Fruit fly (Drosophila melanogaster): ENCODE results near the gene CG15535.

Gene CG15535

DNA sequence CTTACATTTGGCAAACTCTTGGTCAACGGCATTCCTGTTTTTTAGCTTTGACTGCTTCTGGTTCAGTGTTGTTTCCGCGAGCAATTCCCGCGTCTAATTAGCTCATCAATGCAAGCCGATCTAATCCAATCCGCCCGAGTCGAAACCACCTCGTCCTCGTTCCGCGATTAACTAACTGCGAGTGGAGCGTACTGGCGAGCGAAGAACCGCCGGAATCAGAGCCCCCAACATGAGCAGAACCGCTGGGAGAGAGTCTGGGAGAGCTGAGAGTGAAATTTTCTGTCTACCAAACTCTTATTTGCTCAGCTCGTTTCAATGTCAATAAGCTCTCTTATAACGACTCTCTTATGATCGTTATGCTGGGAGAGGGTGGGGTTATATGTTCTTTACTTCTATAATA is 26.5 kb upstream of the CG15535 start (continued):
- peak; percentile 50 for TF ChIP-seq Sry-δ (GFP tag; optimal IDR thresholded peaks at IDR 0.05)
- peak; percentile 48 for TF ChIP-seq CG10565 (GFP tag; optimal IDR thresholded peaks at IDR 0.05)
- TF ChIP-seq Sin3A (optimal IDR thresholded peaks at IDR 0.05) = no peak
- TF ChIP-seq CG6654 (GFP tag; optimal IDR thresholded peaks at IDR 0.05) = peak; percentile 22
- TF ChIP-seq so (GFP tag; IDR thresholded peaks at IDR 0.05) = peak; percentile 56; the same call in 2 of the 3 replicates
- peak; percentile 49 for TF ChIP-seq CG8359 (GFP tag; optimal IDR thresholded peaks at IDR 0.05; ENCODE audit: borderline replicate concordance)
- TF ChIP-seq al (GFP tag; IDR thresholded peaks at IDR 0.05) = no peak; the same call in 1 of the 2 replicates
- peak; percentile 35; the same call in 1 of the 2 replicates for TF ChIP-seq ssp (GFP tag; IDR thresholded peaks at IDR 0.05)
- TF ChIP-seq CG1603 (tag; optimal IDR thresholded peaks at IDR 0.05) = peak; percentile 59
- no peak for TF ChIP-seq inv (GFP tag; IDR thresholded peaks at IDR 0.05; ENCODE audit: partially characterized antibody)
- peak; percentile 65 for TF ChIP-seq CG18011 (GFP tag; optimal IDR thresholded peaks at IDR 0.05)
- peak; percentile 86 for TF ChIP-seq CG32532 (GFP tag; IDR thresholded peaks at IDR 0.05)
- TF ChIP-seq CG3163 (GFP tag; optimal IDR thresholded peaks at IDR 0.05) = peak; percentile 91
- TF ChIP-seq amos (GFP tag; IDR thresholded peaks at IDR 0.05; ENCODE audit: partially characterized antibody) = no peak; the same call in 1 of the 2 replicates
- peak; percentile 21; the same call in 1 of the 4 replicates for TF ChIP-seq Gug (GFP tag; IDR thresholded peaks at IDR 0.05)
- TF ChIP-seq CG17612 (GFP tag; IDR thresholded peaks at IDR 0.05) = peak; percentile 72
- TF ChIP-seq CG7786 (GFP tag; optimal IDR thresholded peaks at IDR 0.05) = peak; percentile 77
- TF ChIP-seq CG6765 (GFP tag; optimal IDR thresholded peaks at IDR 0.05) = peak; percentile 75
- TF ChIP-seq CG8924 (tag; optimal IDR thresholded peaks at IDR 0.05) = no peak
- TF ChIP-seq CG1832 (GFP tag; optimal IDR thresholded peaks at IDR 0.05) = peak; percentile 23
- TF ChIP-seq CG11093 (GFP tag; IDR thresholded peaks at IDR 0.05) = peak; percentile 69; the same call in 1 of the 3 replicates
- no peak for TF ChIP-seq Oaz (GFP tag; IDR thresholded peaks at IDR 0.05)
- TF ChIP-seq CG31224 (GFP tag; IDR thresholded peaks at IDR 0.05) = peak; percentile 57
- TF ChIP-seq CG1529 (GFP tag; optimal IDR thresholded peaks at IDR 0.05) = peak; percentile 69
- TF ChIP-seq CG10979 (tag; optimal IDR thresholded peaks at IDR 0.05) = no peak
- peak; percentile 80 for TF ChIP-seq YL-1 (GFP tag; optimal IDR thresholded peaks at IDR 0.05)
- no peak for TF ChIP-seq Optix (GFP tag; IDR thresholded peaks at IDR 0.05)
- TF ChIP-seq CG7556 (GFP tag; optimal IDR thresholded peaks at IDR 0.05) = peak; percentile 57
- TF ChIP-seq sr (GFP tag; IDR thresholded peaks at IDR 0.05) = peak; percentile 79

DNA sequence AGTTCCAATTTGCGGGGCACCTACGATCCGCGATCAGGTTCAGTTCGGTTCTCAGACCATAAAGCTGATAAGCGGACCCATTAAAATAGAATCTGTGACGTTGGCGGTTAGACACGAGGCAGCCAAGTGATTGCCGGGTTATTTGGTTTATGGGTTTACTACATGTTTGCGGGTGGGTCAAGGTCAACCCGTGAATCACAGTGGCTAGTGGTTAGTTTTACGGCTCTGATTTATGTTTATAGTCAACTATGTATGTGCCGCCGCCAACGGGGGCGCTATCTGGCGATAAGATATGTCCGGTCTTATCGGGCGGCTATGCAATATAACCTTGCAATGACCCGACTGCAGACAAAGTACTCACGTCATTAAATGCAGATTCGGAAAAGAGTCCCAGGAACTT is 25.7 kb upstream of the CG15535 start:
- TF ChIP-seq exex (tag; optimal IDR thresholded peaks at IDR 0.05) (peak; percentile 94), slbo (GFP tag; IDR thresholded peaks at IDR 0.05) (no peak), BtbVII (GFP tag; optimal IDR thresholded peaks at IDR 0.05) (no peak), CG14710 (tag; optimal IDR thresholded peaks at IDR 0.05) (no peak), sens (GFP tag) (peak; percentile 66), CG31224 (GFP tag; IDR thresholded peaks at IDR 0.05) (no peak), repo (GFP tag; optimal IDR thresholded peaks at IDR 0.05) (no peak), Asciz (GFP tag; optimal IDR thresholded peaks at IDR 0.05) (no peak), Antp (GFP tag; optimal IDR thresholded peaks at IDR 0.05) (no peak), crol (GFP tag; IDR thresholded peaks at IDR 0.05) (0 out of 2 replicates have a peak, but pooled peaks have one; percentile 5), h (optimal IDR thresholded peaks at IDR 0.05) (no peak), CG13123 (GFP tag; optimal IDR thresholded peaks at IDR 0.05) (no peak), CG9932 (GFP tag; IDR thresholded peaks at IDR 0.05) (no peak), Hr51 (GFP tag; optimal IDR thresholded peaks at IDR 0.05) (no peak), vvl (GFP tag; IDR thresholded peaks at IDR 0.05) (no peak), slp2 (GFP tag; optimal IDR thresholded peaks at IDR 0.05) (no peak), CG7987 (GFP tag; optimal IDR thresholded peaks at IDR 0.05) (peak; percentile 98), CG31365 (tag; optimal IDR thresholded peaks at IDR 0.05) (no peak), knrl (GFP tag; IDR thresholded peaks at IDR 0.05; ENCODE audit: partially characterized antibody) (no peak), Aef1 (GFP tag; IDR thresholded peaks at IDR 0.05) (no peak), CG34376 (GFP tag; optimal IDR thresholded peaks at IDR 0.05) (peak; percentile 26), phol (tag; optimal IDR thresholded peaks at IDR 0.05) (no peak), CG15011 (GFP tag; optimal IDR thresholded peaks at IDR 0.05) (no peak), CG12236 (GFP tag; optimal IDR thresholded peaks at IDR 0.05) (no peak), cwo (GFP tag; optimal IDR thresholded peaks at IDR 0.05) (peak; percentile 8)

Measured in whole organism, embryonic.